Worm (Caenorhabditis elegans) whole organism, mixed stage, embryonic: ENCODE measurements around the gene C50B8.6.

ENCODE experiments used
- elt-3 ChIP-seq: fragments of 150-350 bp; optimal IDR thresholded peaks from 2 replicates; lab custom pipeline; 2014; ENCODE audit warnings: missing biosample characterization, missing genetic modification characterization
- ham-2 ChIP-seq: fragments of 200-800 bp; sonication (Bioruptor generic); optimal IDR thresholded peaks from 2 replicates; lab custom pipeline; 2018; ENCODE audit warnings: mild to moderate bottlenecking, missing genetic modification characterization, missing compliant biosample characterization
- lsy-2 ChIP-seq: fragments of 150-350 bp; optimal IDR thresholded peaks from 2 replicates; lab custom pipeline; 2014; ENCODE audit warnings: missing biosample characterization, missing genetic modification characterization
- nhr-237 ChIP-seq: fragments of 150-350 bp; optimal IDR thresholded peaks from 2 replicates; lab custom pipeline; 2014; ENCODE audit warnings: missing biosample characterization, missing genetic modification characterization
- pha-4 ChIP-seq: fragments of 150-350 bp; optimal IDR thresholded peaks from 2 replicates; lab custom pipeline; 2018; ENCODE audit warnings: missing biosample characterization, missing genetic modification reagents, missing genetic modification characterization
- zip-8 ChIP-seq: fragments of 150-350 bp; optimal IDR thresholded peaks from 2 replicates; lab custom pipeline; 2014; ENCODE audit warnings: missing biosample characterization, missing genetic modification characterization
- ztf-11 ChIP-seq: fragments of 150-350 bp; optimal IDR thresholded peaks from 2 replicates; lab custom pipeline; 2014; ENCODE audit warnings: missing biosample characterization, missing genetic modification characterization

DNA sequence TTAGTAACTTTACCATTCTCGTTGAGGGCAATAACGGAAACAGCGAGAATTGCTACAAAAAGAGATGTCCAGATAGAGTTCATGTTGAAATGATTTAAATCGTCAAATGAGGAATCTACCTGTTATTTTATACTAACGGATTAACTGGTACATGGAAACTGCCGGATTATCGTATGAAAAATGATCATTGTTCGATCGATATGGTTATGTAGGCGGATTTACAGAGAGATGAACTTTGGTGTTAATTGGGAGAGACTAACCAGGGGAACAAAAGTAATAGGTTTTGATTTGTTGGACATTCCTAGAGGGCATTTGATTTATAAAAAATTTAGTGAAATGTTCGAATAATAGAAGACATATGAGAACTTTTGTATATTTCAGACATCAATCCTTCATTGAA lies 33.0 kb downstream of the C50B8.6 start, which contains the start of gene spig-9:
- TF ChIP-seq zip-8 (tag; lab: Kevin White, UChicago) (no peak), ztf-11 (tag; lab: Kevin White, UChicago) (no peak), pha-4 (no peak), lsy-2 (tag; lab: Kevin White, UChicago) (no peak), elt-3 (tag; lab: Kevin White, UChicago) (no peak), nhr-237 (tag; lab: Kevin White, UChicago) (no peak), ham-2 (GFP tag; lab: Kevin White, UChicago) (no peak)
